Fruit fly (Drosophila melanogaster): ENCODE data around the gene Pde9.

DNA sequence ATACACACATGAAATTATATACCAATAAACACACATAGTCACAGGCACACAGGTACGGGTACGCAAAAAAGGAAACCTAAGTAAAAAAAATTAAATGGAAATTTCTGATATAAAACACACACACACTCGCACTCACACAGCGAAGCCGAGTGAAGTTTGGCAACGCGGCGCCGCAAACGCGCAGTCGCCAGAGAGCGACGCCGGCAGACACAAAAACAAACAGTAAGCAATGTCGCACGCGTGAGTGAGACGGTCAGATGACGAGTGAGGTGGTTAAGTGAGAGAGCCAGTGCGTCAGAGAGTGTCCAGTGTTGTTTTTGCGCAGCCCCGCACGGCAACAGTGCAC, 146.6 kb downstream of the Pde9 start:
- TF ChIP-seq rgr (GFP tag; optimal IDR thresholded peaks at IDR 0.05) (no peak), OdsH (GFP tag; optimal IDR thresholded peaks at IDR 0.05) (no peak), Dfd (GFP tag; optimal IDR thresholded peaks at IDR 0.05) (no peak), dl (GFP tag; optimal IDR thresholded peaks at IDR 0.05; ENCODE audit: insufficient read depth in 1 of 2, partially characterized antibody in 2 of 2) (peak in 1 of 2 experiments; percentile 36), Hnf4 (GFP tag; optimal IDR thresholded peaks at IDR 0.05) (no peak), dsf (GFP tag; optimal IDR thresholded peaks at IDR 0.05; ENCODE audit: borderline replicate concordance) (no peak), lola (GFP tag; optimal IDR thresholded peaks at IDR 0.05) (no peak), jim (GFP tag; optimal IDR thresholded peaks at IDR 0.05) (peak; percentile 7), woc (GFP tag; optimal IDR thresholded peaks at IDR 0.05) (no peak), br (GFP tag; optimal IDR thresholded peaks at IDR 0.05) (no peak), fru (GFP tag; optimal IDR thresholded peaks at IDR 0.05) (no peak)
